Worm (Caenorhabditis elegans) whole organism, L3 larva: ENCODE results near the gene F16H6.9.
A peak's percentile ranks its signal among the peaks of the same experiment; 100 is the strongest.

Experiments
- ZK546.5 ChIP-seq: sonication (generic microtip); optimal IDR thresholded peaks from 2 replicates; lab custom pipeline; 2017; ENCODE audit warnings: missing biosample characterization, missing genetic modification characterization
- aly-2 ChIP-seq: fragments of 150-350 bp; optimal IDR thresholded peaks from 2 replicates; lab custom pipeline; 2014; ENCODE audit warnings: missing biosample characterization, missing genetic modification characterization
- ama-1 ChIP-seq: fragments of 150-350 bp; optimal IDR thresholded peaks from 2 replicates; lab custom pipeline; 2018
- ceh-16 ChIP-seq: sonication (generic microtip); optimal IDR thresholded peaks from 2 replicates; lab custom pipeline; 2017; ENCODE audit warnings: missing biosample characterization, missing genetic modification characterization
- ceh-28 ChIP-seq: fragments of 150-350 bp; optimal IDR thresholded peaks from 2 replicates; lab custom pipeline; 2014; ENCODE audit warnings: missing biosample characterization, missing genetic modification reagents, missing genetic modification characterization
- ceh-82 ChIP-seq: fragments of 150-350 bp; optimal IDR thresholded peaks from 2 replicates; lab custom pipeline; 2014; ENCODE audit warnings: missing biosample characterization, missing genetic modification characterization
- ceh-9 ChIP-seq: sonication (generic microtip); optimal IDR thresholded peaks from 2 replicates; lab custom pipeline; 2018; ENCODE audit warnings: missing biosample characterization, missing genetic modification characterization
- daf-12 ChIP-seq: fragments of 150-350 bp; optimal IDR thresholded peaks from 2 replicates; lab custom pipeline; 2014; ENCODE audit warnings: missing biosample characterization, missing genetic modification reagents, missing genetic modification characterization
- egl-5 ChIP-seq: fragments of 150-350 bp; optimal IDR thresholded peaks from 2 replicates; lab custom pipeline; 2017; ENCODE audit warnings: missing biosample characterization, missing genetic modification reagents, missing genetic modification characterization, inconsistent platforms
- elt-1 ChIP-seq: fragments of 150-350 bp; optimal IDR thresholded peaks from 2 replicates; lab custom pipeline; 2014; ENCODE audit warnings: missing biosample characterization, missing genetic modification characterization
- elt-2 ChIP-seq: sonication (generic microtip); optimal IDR thresholded peaks from 2 replicates; lab custom pipeline; 2016; ENCODE audit warnings: missing genetic modification reagents, mild to moderate bottlenecking, missing genetic modification characterization, missing compliant biosample characterization
- eor-1 ChIP-seq, 2 experiments: fragments of 150-350 bp; optimal IDR thresholded peaks; 2 replicates each; lab custom pipeline; 2014 to 2018; ENCODE audit warnings: missing biosample characterization in 2 of 2, missing genetic modification characterization in 2 of 2
- fos-1 ChIP-seq: fragments of 150-350 bp; optimal IDR thresholded peaks from 2 replicates; lab custom pipeline; 2014; ENCODE audit warnings: missing biosample characterization, missing genetic modification characterization
- hmg-11 ChIP-seq: sonication (generic microtip); optimal IDR thresholded peaks from 2 replicates; lab custom pipeline; 2016; ENCODE audit warnings: missing genetic modification characterization, missing compliant biosample characterization
- jun-1 ChIP-seq: fragments of 150-350 bp; optimal IDR thresholded peaks from 2 replicates; lab custom pipeline; 2014; ENCODE audit warnings: missing biosample characterization, missing genetic modification reagents, missing genetic modification characterization
- lin-39 ChIP-seq: fragments of 150-350 bp; optimal IDR thresholded peaks from 2 replicates; lab custom pipeline; 2018; ENCODE audit warnings: missing biosample characterization, missing genetic modification reagents, missing genetic modification characterization
- mdl-1 ChIP-seq: fragments of 150-350 bp; optimal IDR thresholded peaks from 2 replicates; lab custom pipeline; 2014; ENCODE audit warnings: missing biosample characterization, missing genetic modification characterization
- nfya-1 ChIP-seq: sonication (generic microtip); optimal IDR thresholded peaks from 2 replicates; lab custom pipeline; 2017; ENCODE audit warnings: missing genetic modification characterization, mild to moderate bottlenecking, missing compliant biosample characterization, antibody characterized with exemption, moderate library complexity; ENCODE audit not compliant: insufficient read depth
- nhr-12 ChIP-seq: fragments of 150-350 bp; optimal IDR thresholded peaks from 2 replicates; lab custom pipeline; 2014; ENCODE audit warnings: missing biosample characterization, missing genetic modification characterization
- nhr-237 ChIP-seq: fragments of 150-350 bp; optimal IDR thresholded peaks from 2 replicates; lab custom pipeline; 2014; ENCODE audit warnings: missing biosample characterization, missing genetic modification characterization
- nhr-28 ChIP-seq: fragments of 150-350 bp; optimal IDR thresholded peaks from 2 replicates; lab custom pipeline; 2014; ENCODE audit warnings: missing biosample characterization, missing genetic modification characterization
- nhr-43 ChIP-seq: sonication (generic microtip); optimal IDR thresholded peaks from 2 replicates; lab custom pipeline; 2016; ENCODE audit warnings: mild to moderate bottlenecking, missing genetic modification characterization, missing compliant biosample characterization; ENCODE audit not compliant: poor library complexity, severe bottlenecking
- nhr-76 ChIP-seq: fragments of 150-350 bp; sonication (generic microtip); optimal IDR thresholded peaks from 5 replicates; lab custom pipeline; 2014; ENCODE audit warnings: missing biosample characterization, missing genetic modification characterization
- nhr-77 ChIP-seq: fragments of 150-350 bp; optimal IDR thresholded peaks from 2 replicates; lab custom pipeline; 2014; ENCODE audit warnings: missing biosample characterization, missing genetic modification characterization
- pha-4 ChIP-seq: fragments of 150-350 bp; optimal IDR thresholded peaks from 2 replicates; lab custom pipeline; 2014; ENCODE audit warnings: missing biosample characterization, missing genetic modification reagents, missing genetic modification characterization
- pqm-1 ChIP-seq: fragments of 150-350 bp; optimal IDR thresholded peaks from 2 replicates; lab custom pipeline; 2017; ENCODE audit warnings: missing biosample characterization, missing genetic modification characterization, inconsistent platforms
- skn-1 ChIP-seq: fragments of 150-350 bp; optimal IDR thresholded peaks from 2 replicates; lab custom pipeline; 2014; ENCODE audit warnings: missing biosample characterization, missing genetic modification characterization
- tbx-2 ChIP-seq: sonication (generic microtip); optimal IDR thresholded peaks from 2 replicates; lab custom pipeline; 2016; ENCODE audit warnings: mild to moderate bottlenecking, missing genetic modification characterization, missing compliant biosample characterization
- zag-1 ChIP-seq: fragments of 150-350 bp; optimal IDR thresholded peaks from 2 replicates; lab custom pipeline; 2014; ENCODE audit warnings: missing biosample characterization, missing genetic modification characterization
- ztf-11 ChIP-seq: fragments of 150-350 bp; optimal IDR thresholded peaks from 2 replicates; lab custom pipeline; 2014; ENCODE audit warnings: missing biosample characterization, missing genetic modification characterization

The F16H6.9 gene

DNA sequence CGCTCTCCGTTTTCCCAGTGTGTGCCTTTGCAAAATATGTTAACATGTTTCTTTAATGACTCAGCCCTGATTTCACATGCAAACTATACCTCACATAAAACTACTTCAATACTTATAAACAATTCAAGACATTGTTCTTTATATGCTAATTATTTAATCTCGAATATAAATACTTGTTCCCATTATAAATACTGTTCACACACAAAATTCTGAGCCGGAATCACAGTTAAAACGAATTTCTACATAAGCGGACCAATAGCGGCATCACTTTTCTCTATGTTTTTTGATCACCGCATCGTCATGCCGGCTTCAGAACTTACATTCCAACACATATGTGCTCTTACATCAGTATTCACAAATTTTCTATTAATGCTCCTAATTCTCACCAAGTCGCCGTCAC lies 37.6 kb downstream of the F16H6.9 start, which contains the start of gene R10E8.5:
R10E8.5 (plus strand) TSS at position 301 of the 400 bp plus-strand sequence.
- TF ChIP-seq nhr-28 (tag; lab: Kevin White, UChicago) = no peak
- no peak for TF ChIP-seq skn-1
- no peak for TF ChIP-seq aly-2 (tag; lab: Kevin White, UChicago)
- no peak for TF ChIP-seq hmg-11 (tag; lab: Kevin White, UChicago)
- no peak for TF ChIP-seq ama-1
- TF ChIP-seq, all 47 proteins: peak for 0

DNA sequence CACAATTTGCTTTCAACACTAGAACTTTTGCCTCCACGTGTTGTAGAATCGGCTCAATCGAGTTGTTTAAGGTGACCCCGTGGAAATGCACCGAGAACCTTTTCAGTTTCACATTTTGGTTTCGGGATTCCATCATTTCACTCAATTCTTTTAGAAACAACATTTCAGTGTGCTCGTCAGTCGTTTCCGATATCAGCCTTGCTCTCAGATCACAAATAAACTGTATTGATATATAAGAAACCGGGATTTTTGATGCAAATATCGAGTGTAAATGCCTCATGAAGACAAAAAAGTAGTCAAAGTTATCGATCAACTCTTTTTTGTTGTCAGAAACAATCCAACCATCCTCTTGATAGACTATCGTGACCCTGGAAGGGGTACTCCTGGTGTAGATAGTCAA lies 48.6 kb downstream of the F16H6.9 start:
- TF ChIP-seq ztf-11 (tag; lab: Kevin White, UChicago) (no peak), ceh-16 (no peak), elt-2 (no peak), nhr-12 (tag; lab: Kevin White, UChicago) (no peak), daf-12 (tag; lab: Kevin White, UChicago) (no peak), pqm-1 (no peak), nhr-43 (tag; lab: Kevin White, UChicago) (no peak)

ce11 chrV:18266238-18266637 lies 49.4 kb downstream of the F16H6.9 start, which contains the start of gene R10E8.6:
R10E8.6 (minus strand) TSS chrV:18266391.
- TF ChIP-seq pqm-1 (peak; percentile 70), elt-2 (peak; percentile 90), skn-1 (no peak), lin-39 (tag; lab: Kevin White, UChicago) (no peak), ZK546.5 (no peak), jun-1 (peak; percentile 21), ceh-82 (tag; lab: Kevin White, UChicago) (no peak), pha-4 (tag; lab: Kevin White, UChicago) (no peak)

DNA sequence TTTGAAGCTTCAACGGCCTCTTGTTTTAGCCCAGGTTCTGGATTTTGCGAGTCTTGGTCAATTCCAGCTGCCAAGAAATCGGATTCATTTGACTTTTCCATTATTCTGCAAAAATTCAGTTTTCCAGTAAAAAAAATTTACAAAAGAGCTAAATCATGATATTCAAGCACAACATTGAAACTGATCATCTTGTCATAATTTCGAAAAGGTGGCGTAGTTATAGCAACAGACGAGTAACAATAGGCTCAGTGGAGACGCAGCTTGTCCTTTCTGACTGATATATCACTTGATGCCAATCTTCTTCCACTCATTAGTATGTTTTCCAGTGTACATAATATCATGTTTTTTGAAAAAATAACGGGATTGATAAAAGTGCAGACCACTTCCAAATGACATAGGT lies 51.9 kb downstream of the F16H6.9 start, which contains the start of gene fbxa-213:
fbxa-213 (minus strand) TSS at position 101 of the 400 bp plus-strand sequence.
- TF ChIP-seq nhr-12 (tag; lab: Kevin White, UChicago) (no peak), ceh-28 (no peak), nfya-1 (tag; lab: Kevin White, UChicago) (no peak), tbx-2 (tag; lab: Kevin White, UChicago) (no peak), ceh-82 (tag; lab: Kevin White, UChicago) (no peak), mdl-1 (tag; lab: Kevin White, UChicago) (no peak), eor-1 (tag; optimal IDR thresholded peaks at IDR 0.05; lab: Kevin White, UChicago) (no peak), nhr-76 (no peak), egl-5 (tag; lab: Kevin White, UChicago) (no peak), daf-12 (tag; lab: Kevin White, UChicago) (no peak), ama-1 (no peak), nhr-77 (no peak), pqm-1 (no peak)

- TF ChIP-seq nhr-237 (tag; lab: Kevin White, UChicago) (no peak), ceh-9 (tag; lab: Kevin White, UChicago) (no peak), eor-1 (tag; optimal IDR thresholded peaks at IDR 0.05; lab: Kevin White, UChicago) (no peak), skn-1 (no peak), egl-5 (tag; lab: Kevin White, UChicago) (no peak), nfya-1 (tag; lab: Kevin White, UChicago) (no peak), zag-1 (tag; lab: Kevin White, UChicago) (no peak), fos-1 (no peak), elt-1 (tag; lab: Kevin White, UChicago) (no peak)
- TF ChIP-seq, all 47 proteins: peak for 0
These were observed 53.0 kb downstream of the F16H6.9 start, which contains the start of gene skr-6 for ce11 chrV:18269885-18270284. skr-6 (minus strand) TSS chrV:18269985.

- TF ChIP-seq nhr-237 (tag; lab: Kevin White, UChicago) (no peak), pha-4 (tag; lab: Kevin White, UChicago) (no peak)
- TF ChIP-seq, all 47 proteins: peak for 0
These were observed 53.5 kb downstream of the F16H6.9 start, which contains the start of gene Y37H2C.4 for ce11 chrV:18270403-18270802. Y37H2C.4 (plus strand) TSS chrV:18270703.
